Fruit fly (Drosophila melanogaster) whole organism, pupa: Measurements from ENCODE around the gene Cul5.

Experiments
- CG10348 ChIP-seq: fragments of 200-800 bp; sonication (Bioruptor generic); IDR thresholded peaks from 2 replicates; pipeline ENCODE4 v1.3.6; 2022; ENCODE audit warnings: missing biosample characterization, missing genetic modification characterization
- CG12605 ChIP-seq: fragments of 200-800 bp; sonication (Bioruptor generic); IDR thresholded peaks from 2 replicates; pipeline ENCODE4 v1.3.6; 2022; ENCODE audit warnings: missing biosample characterization, missing genetic modification characterization
- CG13204 ChIP-seq: fragments of 200-800 bp; sonication (Bioruptor generic); optimal IDR thresholded peaks from 2 replicates; lab custom pipeline; 2018; ENCODE audit warnings: missing biosample characterization, mild to moderate bottlenecking, missing genetic modification characterization, moderate library complexity
- CG14655 ChIP-seq: fragments of 200-800 bp; sonication (Bioruptor generic); optimal IDR thresholded peaks from 3 replicates; lab custom pipeline; 2017; ENCODE audit warnings: mild to moderate bottlenecking, missing biosample characterization, missing genetic modification reagents, missing genetic modification characterization
- CG15710 ChIP-seq: fragments of 200-800 bp; sonication (Bioruptor generic); optimal IDR thresholded peaks from 2 replicates; lab custom pipeline; 2018; ENCODE audit warnings: missing biosample characterization, mild to moderate bottlenecking, missing genetic modification characterization, moderate library complexity
- CG17806 ChIP-seq: fragments of 200-800 bp; sonication (Bioruptor generic); optimal IDR thresholded peaks from 2 replicates; lab custom pipeline; 2018; ENCODE audit warnings: missing biosample characterization, mild to moderate bottlenecking, missing genetic modification characterization, moderate library complexity
- CG32121 ChIP-seq: fragments of 200-800 bp; sonication (Bioruptor generic); IDR thresholded peaks from 2 replicates; pipeline ENCODE4 v1.3.6; 2022; ENCODE audit warnings: missing biosample characterization, missing genetic modification characterization
- CG34367 ChIP-seq: fragments of 200-800 bp; sonication (Bioruptor generic); optimal IDR thresholded peaks from 2 replicates; lab custom pipeline; 2018; ENCODE audit warnings: missing biosample characterization, mild to moderate bottlenecking, missing genetic modification characterization
- CG4496 ChIP-seq: fragments of 200-800 bp; sonication (Bioruptor generic); IDR thresholded peaks from 3 replicates; pipeline ENCODE4 v1.3.6; 2022; ENCODE audit warnings: missing biosample characterization, missing genetic modification characterization
- CG8159 ChIP-seq: fragments of 200-800 bp; sonication (Bioruptor generic); optimal IDR thresholded peaks from 3 replicates; lab custom pipeline; 2018; ENCODE audit warnings: missing biosample characterization, mild to moderate bottlenecking, missing genetic modification characterization, moderate library complexity
- CG8301 ChIP-seq: fragments of 200-800 bp; sonication (Bioruptor generic); optimal IDR thresholded peaks from 2 replicates; lab custom pipeline; 2018; ENCODE audit warnings: missing biosample characterization, mild to moderate bottlenecking, missing genetic modification characterization
- CG9948 ChIP-seq: fragments of 200-800 bp; sonication (Bioruptor generic); optimal IDR thresholded peaks from 2 replicates; lab custom pipeline; 2018; ENCODE audit warnings: missing biosample characterization, mild to moderate bottlenecking, missing genetic modification characterization, moderate library complexity
- D1 ChIP-seq: fragments of 200-800 bp; sonication (Bioruptor generic); optimal IDR thresholded peaks from 2 replicates; lab custom pipeline; 2018; ENCODE audit warnings: missing biosample characterization, mild to moderate bottlenecking, missing genetic modification characterization, moderate library complexity
- EcR ChIP-seq: fragments of 200-800 bp; sonication (Bioruptor generic); optimal IDR thresholded peaks from 3 replicates; lab custom pipeline; 2019; ENCODE audit warnings: missing biosample characterization, missing genetic modification characterization, mild to moderate bottlenecking, moderate library complexity, missing genetic modification reagents
- Ets98B ChIP-seq: fragments of 200-800 bp; sonication (Bioruptor generic); IDR thresholded peaks from 2 replicates; pipeline ENCODE4 v1.3.6; 2022; ENCODE audit warnings: missing biosample characterization, missing genetic modification characterization
- Pif1A ChIP-seq: fragments of 200-800 bp; sonication (Bioruptor generic); optimal IDR thresholded peaks from 3 replicates; lab custom pipeline; 2016; ENCODE audit warnings: missing biosample characterization, missing genetic modification characterization
- Pif1B ChIP-seq: fragments of 200-800 bp; sonication (Bioruptor generic); optimal IDR thresholded peaks from 3 replicates; lab custom pipeline; 2016; ENCODE audit warnings: missing biosample characterization, missing genetic modification characterization
- Snoo ChIP-seq: fragments of 200-800 bp; sonication (Bioruptor generic); optimal IDR thresholded peaks from 3 replicates; lab custom pipeline; 2017; ENCODE audit warnings: missing biosample characterization, mild to moderate bottlenecking, missing genetic modification characterization, inconsistent platforms
- fd96Ca ChIP-seq: fragments of 200-800 bp; sonication (Bioruptor generic); IDR thresholded peaks from 3 replicates; pipeline ENCODE4 v1.3.6; 2022; ENCODE audit warnings: missing biosample characterization, missing genetic modification characterization
- gl ChIP-seq: fragments of 200-800 bp; sonication (Bioruptor generic); optimal IDR thresholded peaks from 2 replicates; lab custom pipeline; 2018; ENCODE audit warnings: missing biosample characterization, mild to moderate bottlenecking, missing genetic modification characterization
- rn ChIP-seq: fragments of 200-800 bp; sonication (Bioruptor generic); IDR thresholded peaks from 2 replicates; pipeline ENCODE4 v1.3.6; 2022; ENCODE audit warnings: missing biosample characterization, missing genetic modification characterization

Cul5 gene

DNA sequence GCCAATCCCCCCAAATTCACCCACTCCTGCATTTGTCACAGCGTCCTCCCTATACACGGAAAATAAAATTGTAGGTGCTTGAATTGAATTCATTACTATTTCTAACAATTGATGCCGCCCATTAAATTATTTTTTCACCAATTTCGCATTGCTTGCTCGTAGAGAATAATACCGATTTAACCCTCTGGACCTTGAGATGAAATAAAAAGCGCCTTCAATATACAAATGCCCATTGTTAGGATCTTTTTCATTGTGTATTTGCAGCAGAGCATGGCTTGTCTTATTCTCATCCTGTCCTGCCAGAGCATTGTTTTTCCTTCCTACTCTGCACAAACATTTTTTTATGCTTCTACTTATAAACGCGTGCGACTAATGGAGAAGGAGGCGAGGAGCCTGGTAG lies 28.8 kb upstream of the Cul5 start:
- TF ChIP-seq Snoo (tag; lab: Kevin White, UChicago): peak; percentile 13
- peak; percentile 58 for TF ChIP-seq CG34367 (tag; lab: Kevin White, UChicago)
- no peak for TF ChIP-seq gl (tag; lab: Kevin White, UChicago)
- peak; percentile 15 for TF ChIP-seq Pif1B (GFP tag; lab: Kevin White, UChicago)
- peak; percentile 60 for TF ChIP-seq CG14655
- TF ChIP-seq CG9948 (tag; lab: Kevin White, UChicago): peak; percentile 77
- TF ChIP-seq Pif1A (GFP tag; lab: Kevin White, UChicago): peak; percentile 59
- TF ChIP-seq D1 (tag; lab: Kevin White, UChicago): no peak
- no peak for TF ChIP-seq CG13204 (GFP tag; lab: Kevin White, UChicago)
- peak; percentile 58 for TF ChIP-seq CG15710
- TF ChIP-seq CG10348 (GFP tag; lab: Robert Waterston, UW): no peak
- peak; percentile 73 for TF ChIP-seq CG8159 (tag; lab: Kevin White, UChicago)
- TF ChIP-seq fd96Ca: peak; percentile 61; the same call in 2 of the 3 replicates
- no peak for TF ChIP-seq EcR (GFP tag; lab: Kevin White, UChicago)
- peak; percentile 25; the same call in 1 of the 2 replicates for TF ChIP-seq Ets98B (GFP tag; lab: Robert Waterston, UW)
- no peak; the same call in 2 of the 3 replicates for TF ChIP-seq CG4496 (GFP tag; lab: Robert Waterston, UW)
- no peak for TF ChIP-seq CG32121 (GFP tag; lab: Robert Waterston, UW)
- peak; percentile 48 for TF ChIP-seq CG8301 (tag; lab: Kevin White, UChicago)
- TF ChIP-seq CG17806 (tag; lab: Kevin White, UChicago): peak; percentile 76
- no peak for TF ChIP-seq CG12605 (GFP tag; lab: Robert Waterston, UW)
- TF ChIP-seq rn (GFP tag; lab: Robert Waterston, UW): no peak

DNA sequence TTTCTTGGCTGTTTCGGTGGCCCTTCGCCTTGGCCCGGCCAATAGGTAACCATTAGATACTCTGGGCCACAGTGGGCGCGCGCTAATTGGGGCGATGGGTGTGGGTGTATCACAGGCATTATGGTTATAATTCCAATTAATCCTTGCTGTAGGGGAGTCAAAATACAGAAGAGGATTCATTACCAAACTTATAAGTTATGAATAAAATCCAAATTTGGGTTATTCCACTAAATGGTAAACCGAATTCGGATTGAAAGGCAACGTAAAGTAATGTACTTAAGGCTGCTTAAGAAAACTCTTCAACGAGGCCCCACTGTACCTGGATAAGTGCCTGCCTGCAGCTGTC lies 26.9 kb upstream of the Cul5 start:
- peak; percentile 36 for TF ChIP-seq CG8301 (tag; lab: Kevin White, UChicago)
- TF ChIP-seq CG10348 (GFP tag; lab: Robert Waterston, UW): no peak
- peak; percentile 57 for TF ChIP-seq CG14655
- TF ChIP-seq CG4496 (GFP tag; lab: Robert Waterston, UW): peak; percentile 60; the same call in 1 of the 3 replicates
- peak; percentile 33; the same call in 1 of the 2 replicates for TF ChIP-seq CG32121 (GFP tag; lab: Robert Waterston, UW)
- TF ChIP-seq, all 21 proteins: peak for 4

- TF ChIP-seq CG32121 (GFP tag; lab: Robert Waterston, UW): no peak
- TF ChIP-seq CG13204 (GFP tag; lab: Kevin White, UChicago): no peak
- TF ChIP-seq Pif1B (GFP tag; lab: Kevin White, UChicago): peak; percentile 52
- peak; percentile 52 for TF ChIP-seq Pif1A (GFP tag; lab: Kevin White, UChicago)
- no peak for TF ChIP-seq EcR (GFP tag; lab: Kevin White, UChicago)
- no peak for TF ChIP-seq rn (GFP tag; lab: Robert Waterston, UW)
- no peak for TF ChIP-seq CG12605 (GFP tag; lab: Robert Waterston, UW)
- peak; percentile 39 for TF ChIP-seq Snoo (tag; lab: Kevin White, UChicago)
- peak; percentile 59 for TF ChIP-seq CG9948 (tag; lab: Kevin White, UChicago)
- TF ChIP-seq CG15710: peak; percentile 34
- TF ChIP-seq gl (tag; lab: Kevin White, UChicago): no peak
- no peak for TF ChIP-seq fd96Ca
- peak; percentile 61 for TF ChIP-seq CG8301 (tag; lab: Kevin White, UChicago)
- TF ChIP-seq CG4496 (GFP tag; lab: Robert Waterston, UW): peak; percentile 55; the same call in 1 of the 3 replicates
- peak; percentile 24; the same call in 1 of the 2 replicates for TF ChIP-seq Ets98B (GFP tag; lab: Robert Waterston, UW)
- TF ChIP-seq CG8159 (tag; lab: Kevin White, UChicago): peak; percentile 51
- no peak for TF ChIP-seq D1 (tag; lab: Kevin White, UChicago)
- TF ChIP-seq CG14655: peak; percentile 72
- TF ChIP-seq CG34367 (tag; lab: Kevin White, UChicago): peak; percentile 32
- TF ChIP-seq CG17806 (tag; lab: Kevin White, UChicago): peak; percentile 54
- no peak for TF ChIP-seq CG10348 (GFP tag; lab: Robert Waterston, UW)
These were observed 26.3 kb upstream of the Cul5 start for dm6 chr3R:29088938-29089661.

DNA sequence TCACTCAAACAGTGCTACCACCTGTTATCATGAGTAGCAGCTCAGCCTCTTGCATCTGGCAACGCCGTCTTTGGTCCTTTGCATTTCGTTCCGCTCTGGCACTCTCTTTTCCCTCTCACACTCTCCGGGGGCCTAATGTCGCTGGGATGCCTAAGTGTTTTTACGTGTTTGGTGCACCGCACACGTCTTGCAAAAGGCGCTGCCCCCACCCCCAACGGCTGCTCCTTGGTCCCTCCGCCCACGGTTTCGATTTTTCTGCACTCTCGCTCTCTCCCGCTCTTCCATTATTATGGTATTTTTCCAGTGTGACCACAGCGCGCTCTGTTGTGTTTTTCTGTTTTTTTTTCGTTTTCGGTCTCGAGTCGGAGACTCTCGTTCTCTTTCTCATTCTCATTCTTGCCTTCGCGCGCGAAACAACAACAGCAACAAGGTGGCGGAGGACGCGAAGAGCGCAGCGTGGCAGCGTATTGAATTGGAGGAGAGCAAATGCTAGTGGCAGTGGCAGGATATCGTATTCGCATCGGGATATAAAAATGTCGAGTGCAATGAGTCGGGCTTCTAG lies 25.2 kb upstream of the Cul5 start:
- TF ChIP-seq CG4496 (GFP tag; lab: Robert Waterston, UW) (peak; percentile 61; the same call in 2 of the 3 replicates), Pif1A (GFP tag; lab: Kevin White, UChicago) (peak; percentile 20), Ets98B (GFP tag; lab: Robert Waterston, UW) (peak; percentile 26; the same call in 1 of the 2 replicates), CG8159 (tag; lab: Kevin White, UChicago) (peak; percentile 13), Pif1B (GFP tag; lab: Kevin White, UChicago) (no peak), CG8301 (tag; lab: Kevin White, UChicago) (no peak), Snoo (tag; lab: Kevin White, UChicago) (no peak), gl (tag; lab: Kevin White, UChicago) (peak; percentile 25), CG12605 (GFP tag; lab: Robert Waterston, UW) (peak; percentile 44; the same call in 1 of the 2 replicates), CG17806 (tag; lab: Kevin White, UChicago) (peak; percentile 7), CG34367 (tag; lab: Kevin White, UChicago) (no peak), CG13204 (GFP tag; lab: Kevin White, UChicago) (peak; percentile 67), rn (GFP tag; lab: Robert Waterston, UW) (no peak)
